Fruit fly (Drosophila melanogaster): Measurements from ENCODE around the gene CaBP1.

DNA sequence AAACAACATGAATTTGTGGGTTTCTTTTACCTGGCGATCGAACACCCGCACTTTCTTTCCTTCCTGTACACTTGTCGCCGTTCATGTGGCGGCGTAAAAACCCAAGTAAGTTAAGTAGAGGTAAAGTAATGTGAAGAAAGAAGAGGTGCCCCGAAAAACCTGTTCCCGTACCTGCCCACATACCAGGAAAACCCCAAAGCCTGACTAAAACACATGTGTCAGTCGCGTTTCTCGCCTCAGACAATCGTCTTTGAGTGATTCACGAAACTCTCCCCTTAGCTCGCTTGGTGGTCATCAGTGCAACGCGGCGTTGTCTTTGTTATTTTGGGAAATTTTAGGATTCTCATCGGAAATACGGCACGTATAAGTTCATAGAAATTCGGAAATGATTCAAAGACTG is 33.0 kb downstream of the CaBP1 start:
- TF ChIP-seq Pif1A (GFP tag; optimal IDR thresholded peaks at IDR 0.05) = no peak
- TF ChIP-seq fd96Ca (GFP tag; IDR thresholded peaks at IDR 0.05) = no peak
